Worm (Caenorhabditis elegans) whole organism, L4/young adult: Measurements from ENCODE around the gene unc-7.

Experiments
- dao-5 ChIP-seq: sonication (generic microtip); optimal IDR thresholded peaks from 2 replicates; lab custom pipeline; 2016; ENCODE audit warnings: missing genotype, missing genetic modification characterization, moderate library complexity, missing compliant biosample characterization
- him-1 ChIP-seq: sonication (generic microtip); optimal IDR thresholded peaks from 2 replicates; lab custom pipeline; 2016; ENCODE audit warnings: missing genotype, missing genetic modification reagents, missing genetic modification characterization, missing compliant biosample characterization

ce11 chrX:15164108-15164507, 16.6 kb upstream of the unc-7 start, which contains the start of gene T10B10.9:
- TF ChIP-seq him-1 (tag; lab: Kevin White, UChicago) = no peak
- TF ChIP-seq dao-5 = no peak
